Fruit fly (Drosophila melanogaster) whole organism: ENCODE data around the gene Muc12Ea.
"Not testable (repeated sequence)": the region's sequence is repeated elsewhere in the genome, so short reads cannot be mapped to it uniquely, and the experiment has no call there.

Experiments
- CG8478 ChIP-seq: fragments of >200 bp; optimal IDR thresholded peaks from 2 replicates; lab custom pipeline; 2018; ENCODE audit warnings: inconsistent platforms
- Dll ChIP-seq: fragments of >200 bp; optimal IDR thresholded peaks from 2 replicates; lab custom pipeline; 2017
- EcR ChIP-seq, 2 experiments: fragments of >200 bp; optimal IDR thresholded peaks; 2 replicates each; lab custom pipeline; 2017; ENCODE audit warnings: missing biosample characterization in 2 of 2, missing genetic modification characterization in 2 of 2, missing genetic modification reagents in 2 of 2
- pan ChIP-seq: fragments of >200 bp; optimal IDR thresholded peaks from 2 replicates; lab custom pipeline; 2017
- psq ChIP-seq: fragments of >200 bp; optimal IDR thresholded peaks from 2 replicates; lab custom pipeline; 2017
- usp ChIP-seq: fragments of >200 bp; optimal IDR thresholded peaks from 2 replicates; lab custom pipeline; 2017; ENCODE audit warnings: missing biosample characterization, missing genetic modification characterization, mixed read lengths

Gene Muc12Ea

DNA sequence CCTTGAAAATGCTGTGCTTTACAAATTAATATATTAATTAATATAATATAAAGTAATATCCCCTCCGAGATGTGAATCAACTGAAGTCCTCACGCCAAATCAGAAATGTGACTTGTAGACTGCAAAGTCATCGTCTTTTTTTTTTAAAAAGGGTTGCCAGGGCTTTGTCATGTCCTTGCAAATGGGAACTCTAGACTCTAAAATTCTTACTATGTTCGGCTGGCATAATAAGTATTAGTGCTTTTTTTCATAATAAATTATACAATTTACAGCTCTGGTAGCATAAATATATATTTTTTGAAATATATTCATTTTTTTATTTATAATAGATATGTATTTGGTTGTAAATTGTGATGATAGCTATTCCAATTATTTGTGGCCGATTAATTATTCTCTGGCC lies 37.9 kb downstream of the Muc12Ea start, which contains the start of gene betaNACtes2:
TSS of gene betaNACtes2 (minus strand) at position 101 of the 400 bp plus-strand sequence.
- not testable (repeated sequence) for TF ChIP-seq pan (lab: Kevin White, UChicago); Dll (lab: Kevin White, UChicago); EcR (GFP tag; optimal IDR thresholded peaks at IDR 0.05; lab: Kevin White, UChicago)

DNA sequence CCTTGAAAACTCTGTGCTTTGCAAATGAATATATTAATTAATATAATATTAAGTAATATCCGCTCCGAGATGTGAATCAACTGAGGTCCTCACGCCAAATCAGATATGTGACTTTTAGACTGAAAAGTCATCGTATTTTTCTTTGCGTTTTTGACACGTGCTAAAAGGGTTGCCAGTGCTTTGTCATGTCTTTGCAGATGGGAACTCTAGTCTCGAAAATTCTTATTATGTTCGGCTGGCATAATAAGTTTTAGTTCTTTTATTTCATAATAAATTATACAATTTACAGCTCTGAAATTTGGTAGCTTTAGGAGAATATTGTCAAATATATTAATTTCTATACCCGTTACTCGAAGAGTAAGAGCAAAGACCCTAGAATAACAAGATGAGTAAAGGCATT lies 39.5 kb downstream of the Muc12Ea start, which contains the start of gene betaNACtes6:
TSS of gene betaNACtes6 (minus strand) at position 101 of the 400 bp plus-strand sequence.
- TF ChIP-seq psq (lab: Kevin White, UChicago); pan (lab: Kevin White, UChicago); usp (GFP tag; lab: Kevin White, UChicago): not testable (repeated sequence)

DNA sequence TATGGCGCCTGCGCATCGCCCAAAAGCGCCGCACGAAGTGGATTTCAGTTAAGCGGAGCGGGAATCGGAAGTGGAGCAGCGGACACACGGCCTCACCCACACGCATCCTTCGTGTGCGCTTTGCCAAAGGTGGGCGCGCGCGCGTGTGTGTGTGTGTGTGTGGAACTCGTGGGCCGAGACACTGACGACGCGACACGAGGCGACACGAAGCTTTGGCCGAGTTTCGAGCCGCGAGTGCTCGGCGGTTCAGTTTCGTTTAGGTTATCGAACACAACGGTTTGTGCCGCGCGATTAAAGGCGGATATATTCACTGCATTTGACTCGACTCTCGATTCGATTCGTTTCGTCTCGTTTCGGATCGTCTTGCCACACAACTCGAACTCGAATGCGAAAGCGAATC lies 44.4 kb downstream of the Muc12Ea start, which contains the start of gene dpr8:
TSS of gene dpr8 (plus strand) at position 264 of the 400 bp plus-strand sequence.
- TF ChIP-seq pan (lab: Kevin White, UChicago) (no peak), CG8478 (lab: Kevin White, UChicago) (no peak), psq (lab: Kevin White, UChicago) (no peak), EcR (GFP tag; optimal IDR thresholded peaks at IDR 0.05; lab: Kevin White, UChicago) (no peak), usp (GFP tag; lab: Kevin White, UChicago) (no peak), Dll (lab: Kevin White, UChicago) (no peak)

DNA sequence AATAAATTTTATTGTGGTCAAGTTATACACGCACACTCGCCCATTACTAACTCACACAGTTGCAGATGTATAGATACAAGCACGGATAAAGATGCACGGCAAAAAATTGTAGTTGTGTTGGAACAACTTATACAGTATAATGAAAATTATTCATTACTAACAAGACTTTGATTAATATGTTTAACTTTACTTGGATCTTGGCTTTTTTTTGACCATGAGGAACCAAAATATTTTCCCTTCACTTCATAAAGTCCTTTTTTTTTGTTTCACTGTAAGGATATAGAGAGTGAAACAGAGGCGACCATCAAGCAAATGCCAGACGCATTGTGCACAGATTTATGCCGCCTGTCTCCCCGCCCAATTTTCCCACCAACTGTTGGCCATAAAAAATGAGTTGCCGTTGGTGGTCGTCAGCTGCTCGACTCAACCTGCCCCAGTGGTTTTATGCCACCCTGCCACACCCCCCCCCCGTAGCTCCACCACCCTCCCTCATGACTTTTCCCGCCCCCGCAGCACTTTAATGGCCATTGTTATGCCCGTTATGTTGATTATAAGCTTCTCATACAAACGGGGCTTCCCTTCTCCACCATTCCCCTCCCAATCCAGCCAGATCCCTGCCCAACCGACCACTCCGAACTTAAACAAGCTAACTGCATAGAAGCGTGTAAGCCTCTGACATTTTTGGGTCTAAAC lies 54.1 kb downstream of the Muc12Ea start:
- TF ChIP-seq pan (lab: Kevin White, UChicago) (no peak), CG8478 (lab: Kevin White, UChicago) (no peak), EcR (GFP tag; optimal IDR thresholded peaks at IDR 0.05; lab: Kevin White, UChicago) (no peak), psq (lab: Kevin White, UChicago) (no peak), usp (GFP tag; lab: Kevin White, UChicago) (no peak), Dll (lab: Kevin White, UChicago) (no peak)

DNA sequence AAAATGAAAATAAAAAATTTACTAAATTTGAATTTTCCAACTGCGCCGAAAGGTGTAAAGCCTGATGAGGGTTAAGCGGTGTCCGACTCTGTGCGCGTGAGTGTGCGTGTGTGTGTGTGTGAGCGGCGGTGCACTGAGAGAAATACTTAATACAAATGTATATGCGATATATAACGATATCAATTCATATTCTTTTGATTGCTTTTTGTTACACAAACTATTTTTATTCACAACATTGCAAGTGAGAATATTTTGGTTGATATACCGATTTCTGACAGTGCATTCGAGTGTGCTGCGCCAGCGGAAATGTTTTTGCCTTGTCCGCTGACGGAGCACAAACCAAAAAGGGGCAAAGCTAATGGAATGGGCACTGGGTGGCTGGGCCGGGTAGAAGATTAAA lies 54.7 kb downstream of the Muc12Ea start:
- TF ChIP-seq usp (GFP tag; lab: Kevin White, UChicago): no peak
- no peak for TF ChIP-seq EcR (GFP tag; optimal IDR thresholded peaks at IDR 0.05; lab: Kevin White, UChicago)
- no peak for TF ChIP-seq psq (lab: Kevin White, UChicago)
